Fruit fly (Drosophila melanogaster) whole organism, embryonic: ENCODE data around the gene a10.

ENCODE experiments used
- Ada2b ChIP-seq: fragments of 200-800 bp; sonication (Bioruptor generic); IDR thresholded peaks from 2 replicates; pipeline ENCODE4 v1.3.6; 2022; ENCODE audit warnings: missing biosample characterization, missing genetic modification characterization
- Atf-2 ChIP-seq: fragments of 200-800 bp; sonication (Bioruptor generic); optimal IDR thresholded peaks from 2 replicates; lab custom pipeline; 2016; ENCODE audit warnings: missing biosample characterization, missing genetic modification characterization
- Awh ChIP-seq: fragments of 200-800 bp; sonication (Bioruptor generic); IDR thresholded peaks from 2 replicates; pipeline ENCODE4, ENCODE4 v1.3.6; 2022; ENCODE audit warnings: missing biosample characterization, missing genetic modification characterization
- CG10366 ChIP-seq: fragments of 200-800 bp; sonication (Bioruptor generic); IDR thresholded peaks from 2 replicates; pipeline ENCODE4 v1.3.6; 2022; ENCODE audit warnings: missing biosample characterization, missing genetic modification characterization
- CG11695 ChIP-seq: fragments of 200-800 bp; sonication (Bioruptor generic); IDR thresholded peaks from 3 replicates; pipeline ENCODE4 v1.3.6; 2022; ENCODE audit warnings: missing biosample characterization, missing genetic modification characterization
- CG12155 ChIP-seq: fragments of 200-800 bp; sonication (Bioruptor generic); optimal IDR thresholded peaks from 3 replicates; lab custom pipeline; 2016; ENCODE audit warnings: missing biosample characterization, missing genetic modification characterization
- CG12219 ChIP-seq: fragments of 200-800 bp; sonication (Bioruptor generic); optimal IDR thresholded peaks from 3 replicates; lab custom pipeline; 2018; ENCODE audit warnings: missing biosample characterization, mild to moderate bottlenecking, missing genetic modification characterization
- CG12299 ChIP-seq: fragments of 200-800 bp; sonication (Bioruptor generic); optimal IDR thresholded peaks from 2 replicates; lab custom pipeline; 2018; ENCODE audit warnings: missing biosample characterization, mild to moderate bottlenecking, missing genetic modification characterization
- CG15073 ChIP-seq: fragments of 200-800 bp; sonication (Bioruptor generic); optimal IDR thresholded peaks from 2 replicates; lab custom pipeline; 2016; ENCODE audit warnings: missing biosample characterization, missing genetic modification characterization
- CG15269 ChIP-seq: fragments of 200-800 bp; sonication (Bioruptor generic); optimal IDR thresholded peaks from 2 replicates; lab custom pipeline; 2018; ENCODE audit warnings: missing biosample characterization, mild to moderate bottlenecking, missing genetic modification characterization, moderate library complexity
- CG1529 ChIP-seq: fragments of 200-800 bp; sonication (Bioruptor generic); optimal IDR thresholded peaks from 3 replicates; lab custom pipeline; 2018; ENCODE audit warnings: missing biosample characterization, missing genetic modification characterization
- CG18476 ChIP-seq: fragments of 200-800 bp; sonication (Bioruptor generic); optimal IDR thresholded peaks from 2 replicates; lab custom pipeline; 2016; ENCODE audit warnings: missing biosample characterization, mild to moderate bottlenecking, missing genetic modification characterization
- CG2889 ChIP-seq: fragments of 200-800 bp; sonication (Bioruptor generic); IDR thresholded peaks from 3 replicates; pipeline ENCODE4 v1.3.6; 2022; ENCODE audit warnings: missing biosample characterization, missing genetic modification characterization
- CG33557 ChIP-seq: fragments of 200-800 bp; sonication (Bioruptor generic); optimal IDR thresholded peaks from 2 replicates; lab custom pipeline; 2019; ENCODE audit warnings: missing biosample characterization, mild to moderate bottlenecking, missing genetic modification characterization, moderate library complexity
- CG4424 ChIP-seq: fragments of 200-800 bp; sonication (Bioruptor generic); optimal IDR thresholded peaks from 3 replicates; lab custom pipeline; 2016; ENCODE audit warnings: missing biosample characterization, missing genetic modification characterization
- CG6654 ChIP-seq: fragments of 200-800 bp; sonication (Bioruptor generic); optimal IDR thresholded peaks from 2 replicates; lab custom pipeline; 2017; ENCODE audit warnings: missing biosample characterization, mild to moderate bottlenecking, missing genetic modification characterization
- CG7839 ChIP-seq: fragments of 200-800 bp; sonication (Bioruptor generic); optimal IDR thresholded peaks from 3 replicates; lab custom pipeline; 2018; ENCODE audit warnings: missing biosample characterization, mild to moderate bottlenecking, missing genetic modification characterization, moderate library complexity
- CG8089 ChIP-seq: fragments of 200-800 bp; sonication (Bioruptor generic); optimal IDR thresholded peaks from 3 replicates; lab custom pipeline; 2016; ENCODE audit warnings: missing biosample characterization, missing genetic modification characterization
- CG8290 ChIP-seq, 3 experiments: fragments of 200-800 bp; sonication (Bioruptor generic); optimal IDR thresholded peaks; 2 replicates each; lab custom pipeline; 2016 to 2019; ENCODE audit warnings: missing biosample characterization in 3 of 3, missing genetic modification characterization in 3 of 3, mild to moderate bottlenecking in 2 of 3, moderate library complexity in 1 of 3
- CG8359 ChIP-seq: fragments of 200-800 bp; sonication (Bioruptor generic); optimal IDR thresholded peaks from 2 replicates; lab custom pipeline; 2017; ENCODE audit warnings: missing biosample characterization, mild to moderate bottlenecking, missing genetic modification characterization, borderline replicate concordance
- CG8388 ChIP-seq: fragments of 200-800 bp; sonication (Bioruptor generic); optimal IDR thresholded peaks from 2 replicates; lab custom pipeline; 2019; ENCODE audit warnings: missing biosample characterization, mild to moderate bottlenecking, missing genetic modification characterization, moderate library complexity
- CG9817 ChIP-seq: fragments of 200-800 bp; sonication (Bioruptor generic); optimal IDR thresholded peaks from 2 replicates; lab custom pipeline; 2018; ENCODE audit warnings: missing biosample characterization, mild to moderate bottlenecking, missing genetic modification characterization, moderate library complexity
- H15 ChIP-seq: fragments of 200-800 bp; sonication (Bioruptor generic); IDR thresholded peaks from 3 replicates; pipeline ENCODE4 v1.3.6; 2022; ENCODE audit warnings: missing biosample characterization, missing genetic modification characterization
- H2.0 ChIP-seq: fragments of 200-800 bp; sonication (Bioruptor generic); IDR thresholded peaks from 2 replicates; pipeline ENCODE4 v1.3.6; 2022; ENCODE audit warnings: missing biosample characterization, missing genetic modification characterization
- Hey ChIP-seq: fragments of 200-800 bp; sonication (Bioruptor generic); optimal IDR thresholded peaks from 3 replicates; lab custom pipeline; 2018; ENCODE audit warnings: missing biosample characterization, mild to moderate bottlenecking, missing genetic modification characterization
- HmgD ChIP-seq: fragments of 200-800 bp; sonication (Bioruptor generic); optimal IDR thresholded peaks from 3 replicates; lab custom pipeline; 2016; ENCODE audit warnings: missing biosample characterization, missing genetic modification characterization
- Hr78 ChIP-seq, 2 experiments: fragments of 200-800 bp in 1 of 2; fragments of >200 bp in 1 of 2; sonication (Bioruptor generic) in 1 of 2; optimal IDR thresholded peaks; 2 replicates each; lab custom pipeline; 2017 to 2019; ENCODE audit warnings: missing biosample characterization in 2 of 2, missing genetic modification characterization in 2 of 2, mild to moderate bottlenecking in 1 of 2, moderate library complexity in 1 of 2
- Hsf ChIP-seq: fragments of 200-800 bp; sonication (Bioruptor generic); optimal IDR thresholded peaks from 3 replicates; lab custom pipeline; 2016; ENCODE audit warnings: missing biosample characterization, missing genetic modification characterization
- NC2α ChIP-seq: fragments of 200-800 bp; sonication (Bioruptor generic); optimal IDR thresholded peaks from 2 replicates; lab custom pipeline; 2016; ENCODE audit warnings: missing biosample characterization, missing genetic modification characterization
- Neu2 ChIP-seq: fragments of 200-800 bp; sonication (Bioruptor generic); optimal IDR thresholded peaks from 3 replicates; lab custom pipeline; 2016; ENCODE audit warnings: missing biosample characterization, missing genetic modification characterization, borderline replicate concordance
- Ravus ChIP-seq: fragments of 200-800 bp; sonication (Bioruptor generic); IDR thresholded peaks from 2 replicates; pipeline ENCODE4 v1.3.6; 2022; ENCODE audit warnings: missing biosample characterization, missing genetic modification characterization
- Ssrp ChIP-seq: fragments of 200-800 bp; sonication (Bioruptor generic); optimal IDR thresholded peaks from 2 replicates; lab custom pipeline; 2018; ENCODE audit warnings: missing biosample characterization, mild to moderate bottlenecking, missing genetic modification characterization, moderate library complexity
- ab ChIP-seq: fragments of 200-800 bp; sonication (Bioruptor generic); optimal IDR thresholded peaks from 2 replicates; lab custom pipeline; 2016; ENCODE audit warnings: missing biosample characterization, missing genetic modification characterization
- ara ChIP-seq: fragments of 200-800 bp; sonication (Bioruptor generic); IDR thresholded peaks from 2 replicates; pipeline ENCODE4 v1.3.6; 2022; ENCODE audit warnings: missing biosample characterization, missing genetic modification characterization
- dmrt99B ChIP-seq: fragments of 200-800 bp; sonication (Bioruptor generic); optimal IDR thresholded peaks from 2 replicates; lab custom pipeline; 2018; ENCODE audit warnings: missing biosample characterization, mild to moderate bottlenecking, missing genetic modification characterization, moderate library complexity
- dysf ChIP-seq: fragments of 200-800 bp; sonication (Bioruptor generic); IDR thresholded peaks from 3 replicates; pipeline ENCODE4 v1.3.6; 2022; ENCODE audit warnings: missing biosample characterization, missing genetic modification characterization
- emc ChIP-seq: fragments of 200-800 bp; sonication (Bioruptor generic); optimal IDR thresholded peaks from 2 replicates; lab custom pipeline; 2016; ENCODE audit warnings: missing biosample characterization, missing genetic modification characterization
- ewg ChIP-seq: fragments of 200-800 bp; sonication (Bioruptor generic); optimal IDR thresholded peaks from 3 replicates; lab custom pipeline; 2017; ENCODE audit warnings: mild to moderate bottlenecking, missing biosample characterization, missing genetic modification reagents, missing genetic modification characterization
- fu2 ChIP-seq: fragments of 200-800 bp; sonication (Bioruptor generic); optimal IDR thresholded peaks from 2 replicates; lab custom pipeline; 2016; ENCODE audit warnings: missing biosample characterization, missing genetic modification characterization
- lilli ChIP-seq: fragments of 200-800 bp; sonication (Bioruptor generic); optimal IDR thresholded peaks from 3 replicates; lab custom pipeline; 2016; ENCODE audit warnings: missing biosample characterization, missing genetic modification characterization
- oc ChIP-seq: fragments of 200-800 bp; sonication (Bioruptor generic); optimal IDR thresholded peaks from 2 replicates; lab custom pipeline; 2018; ENCODE audit warnings: missing biosample characterization, mild to moderate bottlenecking, missing genetic modification characterization, moderate library complexity
- prd ChIP-seq, 3 experiments: fragments of >200 bp in 2 of 3; fragments of 200-800 bp in 1 of 3; sonication (Bioruptor generic) in 1 of 3; optimal IDR thresholded peaks in 2 of 3; IDR thresholded peaks in 1 of 3; 2 replicates in 2 of 3; 3 replicates in 1 of 3; pipeline versions ENCODE4 v1.3.6 to Lab custom; 2017 to 2022; ENCODE audit warnings: missing biosample characterization in 1 of 3, missing genetic modification characterization in 1 of 3
- sc ChIP-seq, 3 experiments: fragments of >200 bp in 2 of 3; fragments of 200-800 bp in 1 of 3; sonication (Bioruptor generic) in 1 of 3; optimal IDR thresholded peaks; 2 replicates in 2 of 3; 3 replicates in 1 of 3; lab custom pipeline; 2017; ENCODE audit warnings: mild to moderate bottlenecking in 1 of 3, missing biosample characterization in 1 of 3, missing genetic modification characterization in 1 of 3, missing genetic modification reagents in 1 of 3
- so ChIP-seq: fragments of 200-800 bp; sonication (Bioruptor generic); IDR thresholded peaks from 3 replicates; pipeline ENCODE4 v1.3.6; 2022; ENCODE audit warnings: missing biosample characterization, missing genetic modification characterization
- stwl ChIP-seq: fragments of 200-800 bp; sonication (Bioruptor generic); optimal IDR thresholded peaks from 3 replicates; lab custom pipeline; 2018; ENCODE audit warnings: missing biosample characterization, mild to moderate bottlenecking, missing genetic modification characterization, moderate library complexity
- z ChIP-seq: fragments of 200-800 bp; sonication (Bioruptor generic); IDR thresholded peaks from 3 replicates; pipeline ENCODE4 v1.3.6; 2022; ENCODE audit warnings: missing biosample characterization, missing genetic modification characterization

The a10 gene

DNA sequence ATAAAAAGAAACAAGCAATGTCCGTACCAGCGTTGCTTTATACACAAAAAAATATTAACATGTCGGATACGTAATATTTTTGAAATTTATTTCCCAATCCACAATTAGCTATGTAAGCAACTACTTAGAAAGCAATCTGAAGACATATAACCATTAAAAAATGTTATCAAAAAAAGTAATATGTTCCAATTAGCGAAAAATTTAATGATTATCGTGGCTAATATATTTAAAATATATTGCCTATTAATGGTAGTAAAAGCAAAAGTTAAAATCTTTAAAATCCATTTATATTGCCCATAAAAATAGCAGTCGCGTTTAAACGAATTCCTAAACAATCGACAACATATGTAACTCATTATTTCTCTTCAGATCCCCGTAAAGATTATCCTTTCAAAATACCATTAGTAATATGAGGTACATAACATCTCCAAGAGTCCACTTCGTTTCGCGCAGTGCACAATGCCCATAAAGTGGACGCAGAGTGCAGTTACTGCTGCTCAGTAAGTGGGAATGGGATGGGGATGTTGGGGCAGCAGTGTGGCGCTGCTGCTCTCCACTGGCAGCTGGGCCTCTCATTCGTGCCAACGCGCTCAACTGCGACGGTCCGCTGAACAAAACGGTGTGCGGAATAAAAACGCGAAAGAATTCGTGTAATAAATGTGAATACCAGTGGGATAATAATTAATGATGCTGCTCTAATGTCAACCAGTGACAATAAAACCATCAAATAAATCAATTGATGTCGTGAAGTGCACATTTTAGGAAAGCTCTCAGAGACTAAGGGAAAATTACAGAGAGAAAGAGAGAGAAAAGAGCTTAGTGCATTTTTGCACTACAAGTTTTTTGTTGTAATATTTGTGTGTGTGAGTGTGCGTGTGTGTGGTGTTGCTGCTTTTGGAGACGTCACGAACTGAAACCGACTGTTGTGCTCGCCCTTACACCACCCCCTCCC, 37.2 kb downstream of the a10 start (continued):
- TF ChIP-seq ab (GFP tag; lab: Kevin White, UChicago) (no peak), CG8290 (GFP tag; optimal IDR thresholded peaks at IDR 0.05; lab: Kevin White, UChicago) (no peak), CG8290 (tag; optimal IDR thresholded peaks at IDR 0.05; lab: Kevin White, UChicago) (peak in 1 of 2 experiments; percentile 74), prd (optimal IDR thresholded peaks at IDR 0.05; lab: Kevin White, UChicago) (no peak), prd (GFP tag; IDR thresholded peaks at IDR 0.05; lab: Robert Waterston, UW) (0 out of 3 replicates have a peak, but pooled peaks have one; percentile 33), CG33557 (no peak), NC2α (GFP tag; lab: Kevin White, UChicago) (no peak), CG7839 (tag; lab: Kevin White, UChicago) (peak; percentile 69), CG8359 (GFP tag; lab: Kevin White, UChicago) (no peak), dmrt99B (peak; percentile 73), CG8089 (GFP tag; lab: Kevin White, UChicago) (peak; percentile 2), oc (no peak), z (GFP tag; lab: Robert Waterston, UW) (peak; percentile 43; the same call in 1 of the 3 replicates), CG15073 (GFP tag; lab: Kevin White, UChicago) (no peak), CG4424 (GFP tag; lab: Kevin White, UChicago) (peak; percentile 67), emc (GFP tag; lab: Kevin White, UChicago) (no peak), Ada2b (GFP tag; lab: Robert Waterston, UW) (peak; percentile 49; the same call in 1 of the 2 replicates), Awh (GFP tag; lab: Robert Waterston, UW) (peak; percentile 74), CG8388 (GFP tag; lab: Kevin White, UChicago) (peak; percentile 41), so (GFP tag; lab: Robert Waterston, UW) (no peak), CG12299 (no peak), HmgD (GFP tag; lab: Kevin White, UChicago) (no peak), CG9817 (peak; percentile 23), H2.0 (0 out of 2 replicates have a peak, but pooled peaks have one; percentile 7), Ravus (GFP tag; lab: Robert Waterston, UW) (no peak), CG12155 (GFP tag; lab: Kevin White, UChicago) (peak; percentile 11), CG2889 (GFP tag; lab: Robert Waterston, UW) (peak; percentile 29; the same call in 1 of the 3 replicates), Neu2 (GFP tag; lab: Kevin White, UChicago) (no peak), CG6654 (GFP tag; lab: Kevin White, UChicago) (peak; percentile 32), lilli (GFP tag; lab: Kevin White, UChicago) (peak; percentile 42), CG15269 (tag; lab: Kevin White, UChicago) (peak; percentile 69), H15 (GFP tag; lab: Robert Waterston, UW) (no peak), CG10366 (GFP tag; lab: Robert Waterston, UW) (peak; percentile 30), CG12219 (peak; percentile 26), Atf-2 (GFP tag; lab: Kevin White, UChicago) (peak; percentile 24), sc (optimal IDR thresholded peaks at IDR 0.05; lab: Kevin White, UChicago) (no peak), sc (GFP tag; optimal IDR thresholded peaks at IDR 0.05; lab: Kevin White, UChicago) (peak; percentile 4), ara (GFP tag; lab: Robert Waterston, UW) (peak; percentile 48), fu2 (GFP tag; lab: Kevin White, UChicago) (peak; percentile 31), CG11695 (GFP tag; lab: Robert Waterston, UW) (peak; percentile 33; the same call in 1 of the 3 replicates), Hsf (GFP tag; lab: Kevin White, UChicago) (peak; percentile 37), ewg (peak; percentile 39), stwl (tag; lab: Kevin White, UChicago) (no peak), Ssrp (peak; percentile 37), CG1529 (GFP tag; lab: Kevin White, UChicago) (peak; percentile 34), Hr78 (GFP tag; optimal IDR thresholded peaks at IDR 0.05; lab: Kevin White, UChicago) (no peak), Hey (tag; lab: Kevin White, UChicago) (no peak), dysf (GFP tag; lab: Robert Waterston, UW) (peak; percentile 55), CG18476 (GFP tag; lab: Kevin White, UChicago) (peak; percentile 47)
